Fruit fly (Drosophila melanogaster): ENCODE results near the gene Bre1.

Gene Bre1

DNA sequence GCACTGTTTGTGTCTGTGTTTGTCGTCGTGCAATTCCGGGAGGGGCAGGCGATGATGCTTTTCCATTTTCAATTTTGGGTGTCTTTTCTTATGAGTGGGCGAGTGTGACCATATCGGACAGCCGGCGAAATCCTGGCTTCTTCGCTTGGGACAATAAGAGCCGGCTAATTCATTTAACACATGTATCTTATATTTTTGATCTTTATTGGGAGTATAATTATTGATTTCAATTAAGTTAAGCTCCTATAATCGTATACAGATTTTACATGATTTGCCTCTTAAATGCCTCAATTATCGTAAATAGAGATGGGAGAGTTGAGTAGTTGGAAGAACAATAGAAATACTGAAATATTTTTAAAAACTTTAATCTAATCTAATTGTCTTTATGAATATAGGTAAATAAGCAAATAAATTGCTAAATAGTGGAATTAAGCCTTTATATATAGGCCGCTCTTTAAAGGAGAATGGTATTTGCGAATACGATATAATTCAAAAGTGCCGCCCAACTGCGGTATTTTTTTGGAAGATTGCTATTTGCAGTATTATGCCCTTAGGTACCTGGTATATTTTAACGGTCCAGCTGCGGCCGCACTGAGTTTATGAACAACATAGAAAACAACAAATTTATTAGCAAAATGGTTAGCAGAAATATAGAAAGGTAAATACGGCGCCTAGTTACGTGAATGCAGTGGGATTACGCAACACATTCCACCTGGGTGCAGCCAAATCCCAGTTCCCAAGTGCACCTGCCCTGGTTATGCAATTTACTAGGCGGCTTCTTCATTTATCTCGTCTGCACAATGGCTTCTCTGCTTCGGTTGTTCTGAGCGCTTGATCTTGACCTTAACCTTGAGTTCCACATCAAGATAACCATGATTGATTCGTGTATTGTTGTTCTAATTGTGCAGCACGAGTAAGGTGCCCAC is 14.3 kb downstream of the Bre1 start, which contains the start of the genes Myt1, PGRP-LD and Pmi:
TSS of gene Myt1 (minus strand) at position 116 of the 926 bp plus-strand sequence.
TSS of gene PGRP-LD (plus strand) at position 576 of the 926 bp plus-strand sequence.
TSS of gene Pmi (plus strand) at position 576 of the 926 bp plus-strand sequence.
- TF ChIP-seq CG9797 (GFP tag; optimal IDR thresholded peaks at IDR 0.05) = peak; percentile 70
- TF ChIP-seq CG12659 (GFP tag; optimal IDR thresholded peaks at IDR 0.05) = peak; percentile 9
- TF ChIP-seq inv (GFP tag; IDR thresholded peaks at IDR 0.05; ENCODE audit: partially characterized antibody) = 0 out of 2 replicates have a peak, but pooled peaks have one; percentile 7
- no peak for TF ChIP-seq Optix (GFP tag; IDR thresholded peaks at IDR 0.05)
- peak; percentile 26 for TF ChIP-seq YL-1 (GFP tag; optimal IDR thresholded peaks at IDR 0.05)
- TF ChIP-seq Pdp1 (GFP tag; optimal IDR thresholded peaks at IDR 0.05) = peak in 1 of 2 experiments; percentile 98
- no peak for TF ChIP-seq gsb-n (tag; optimal IDR thresholded peaks at IDR 0.05)
- peak; percentile 36 for TF ChIP-seq D (optimal IDR thresholded peaks at IDR 0.05)
- TF ChIP-seq D (GFP tag; optimal IDR thresholded peaks at IDR 0.05) = no peak
- TF ChIP-seq CG18619 (GFP tag; optimal IDR thresholded peaks at IDR 0.05) = no peak
- TF ChIP-seq Hey (tag; optimal IDR thresholded peaks at IDR 0.05) = no peak
- no peak for TF ChIP-seq kni (GFP tag; optimal IDR thresholded peaks at IDR 0.05)
- no peak for TF ChIP-seq CG15514 (GFP tag; optimal IDR thresholded peaks at IDR 0.05)
- TF ChIP-seq CoRest (tag; optimal IDR thresholded peaks at IDR 0.05) = peak; percentile 10
- TF ChIP-seq MESR4 (GFP tag; optimal IDR thresholded peaks at IDR 0.05) = peak; percentile 60
- no peak for TF ChIP-seq fd3F (GFP tag; optimal IDR thresholded peaks at IDR 0.05)
- TF ChIP-seq ind (GFP tag; optimal IDR thresholded peaks at IDR 0.05) = no peak
- TF ChIP-seq CG30403 (GFP tag; optimal IDR thresholded peaks at IDR 0.05) = peak; percentile 13
- no peak for TF ChIP-seq CG8089 (GFP tag; optimal IDR thresholded peaks at IDR 0.05)
- TF ChIP-seq CG2116 (GFP tag; optimal IDR thresholded peaks at IDR 0.05) = peak; percentile 32
- no peak for TF ChIP-seq Taf1 (GFP tag; IDR thresholded peaks at IDR 0.05)
- peak; percentile 33; the same call in 1 of the 2 replicates for TF ChIP-seq MBD-R2 (GFP tag; IDR thresholded peaks at IDR 0.05)
- TF ChIP-seq Deaf1 (tag; optimal IDR thresholded peaks at IDR 0.05) = no peak
- no peak for TF ChIP-seq CG11723 (GFP tag; optimal IDR thresholded peaks at IDR 0.05)
- 0 out of 4 replicates have a peak, but pooled peaks have one; percentile 62 for TF ChIP-seq chinmo (GFP tag; IDR thresholded peaks at IDR 0.05; ENCODE audit: partially characterized antibody)
- TF ChIP-seq Med (GFP tag) = peak; percentile 73
- no peak for TF ChIP-seq rib (GFP tag; IDR thresholded peaks at IDR 0.05)
- 0 out of 2 replicates have a peak, but pooled peaks have one; percentile 4 for TF ChIP-seq amos (GFP tag; IDR thresholded peaks at IDR 0.05; ENCODE audit: partially characterized antibody)
- TF ChIP-seq CG14710 (tag; optimal IDR thresholded peaks at IDR 0.05) = peak; percentile 49
- no peak for TF ChIP-seq CG9817 (tag; optimal IDR thresholded peaks at IDR 0.05)
- 0 out of 3 replicates have a peak, but pooled peaks have one; percentile 25 for TF ChIP-seq CG16813 (GFP tag; IDR thresholded peaks at IDR 0.05; ENCODE audit: partially characterized antibody)
- TF ChIP-seq pzg (GFP tag; optimal IDR thresholded peaks at IDR 0.05) = peak; percentile 42
- TF ChIP-seq CG15601 (tag; optimal IDR thresholded peaks at IDR 0.05) = peak; percentile 3
- TF ChIP-seq Sin3A (optimal IDR thresholded peaks at IDR 0.05) = peak; percentile 55
- no peak for TF ChIP-seq prd (optimal IDR thresholded peaks at IDR 0.05)
- no peak for TF ChIP-seq prd (GFP tag; IDR thresholded peaks at IDR 0.05)
- peak; percentile 39 for TF ChIP-seq pros (GFP tag; optimal IDR thresholded peaks at IDR 0.05)
- TF ChIP-seq CG12236 (GFP tag; optimal IDR thresholded peaks at IDR 0.05) = no peak
- TF ChIP-seq ATbp (GFP tag; optimal IDR thresholded peaks at IDR 0.05) = no peak
- TF ChIP-seq H2.0 (GFP tag; IDR thresholded peaks at IDR 0.05) = no peak
- no peak for TF ChIP-seq CG3281 (GFP tag; optimal IDR thresholded peaks at IDR 0.05)
- no peak for TF ChIP-seq gcm2 (GFP tag; optimal IDR thresholded peaks at IDR 0.05)
- no peak for TF ChIP-seq CG33213 (GFP tag; optimal IDR thresholded peaks at IDR 0.05)
- peak; percentile 79 for TF ChIP-seq ftz-f1 (GFP tag; optimal IDR thresholded peaks at IDR 0.05)
- TF ChIP-seq so (GFP tag; IDR thresholded peaks at IDR 0.05) = no peak
- TF ChIP-seq CG4617 (GFP tag; optimal IDR thresholded peaks at IDR 0.05; ENCODE audit: borderline replicate concordance) = peak; percentile 21
- peak; percentile 27 for TF ChIP-seq CG12391 (tag; optimal IDR thresholded peaks at IDR 0.05)
- peak; percentile 91 for TF ChIP-seq E2f2 (GFP tag; IDR thresholded peaks at IDR 0.05)

Measured in whole organism, embryonic.